Worm (Caenorhabditis elegans) whole organism, L3 larva: ENCODE data around the gene ebp-1.

Experiments
- ama-1 ChIP-seq: fragments of 150-350 bp; optimal IDR thresholded peaks from 2 replicates; lab custom pipeline; 2018
- daf-12 ChIP-seq: fragments of 150-350 bp; optimal IDR thresholded peaks from 2 replicates; lab custom pipeline; 2014; ENCODE audit warnings: missing biosample characterization, missing genetic modification reagents, missing genetic modification characterization
- elt-3 ChIP-seq, 3 experiments: fragments of 150-350 bp in 1 of 3; sonication (generic microtip) in 2 of 3; optimal IDR thresholded peaks; 2 replicates in 2 of 3; 4 replicates in 1 of 3; lab custom pipeline; 2014 to 2017; ENCODE audit warnings: missing biosample characterization in 3 of 3, missing genetic modification characterization in 3 of 3
- jun-1 ChIP-seq: fragments of 150-350 bp; optimal IDR thresholded peaks from 2 replicates; lab custom pipeline; 2014; ENCODE audit warnings: missing biosample characterization, missing genetic modification reagents, missing genetic modification characterization
- lin-15B ChIP-seq: fragments of 150-350 bp; optimal IDR thresholded peaks from 2 replicates; lab custom pipeline; 2014; ENCODE audit warnings: missing biosample characterization, missing genetic modification characterization
- lin-39 ChIP-seq: fragments of 150-350 bp; optimal IDR thresholded peaks from 2 replicates; lab custom pipeline; 2018; ENCODE audit warnings: missing biosample characterization, missing genetic modification reagents, missing genetic modification characterization
- nhr-237 ChIP-seq: fragments of 150-350 bp; optimal IDR thresholded peaks from 2 replicates; lab custom pipeline; 2014; ENCODE audit warnings: missing biosample characterization, missing genetic modification characterization
- nhr-28 ChIP-seq: fragments of 150-350 bp; optimal IDR thresholded peaks from 2 replicates; lab custom pipeline; 2014; ENCODE audit warnings: missing biosample characterization, missing genetic modification characterization
- nhr-76 ChIP-seq: fragments of 150-350 bp; sonication (generic microtip); optimal IDR thresholded peaks from 5 replicates; lab custom pipeline; 2014; ENCODE audit warnings: missing biosample characterization, missing genetic modification characterization
- skn-1 ChIP-seq: fragments of 150-350 bp; optimal IDR thresholded peaks from 2 replicates; lab custom pipeline; 2014; ENCODE audit warnings: missing biosample characterization, missing genetic modification characterization
- unc-62 ChIP-seq: fragments of 150-350 bp; sonication (generic microtip); optimal IDR thresholded peaks from 4 replicates; lab custom pipeline; 2014; ENCODE audit warnings: missing biosample characterization, missing genetic modification reagents, missing genetic modification characterization

DNA sequence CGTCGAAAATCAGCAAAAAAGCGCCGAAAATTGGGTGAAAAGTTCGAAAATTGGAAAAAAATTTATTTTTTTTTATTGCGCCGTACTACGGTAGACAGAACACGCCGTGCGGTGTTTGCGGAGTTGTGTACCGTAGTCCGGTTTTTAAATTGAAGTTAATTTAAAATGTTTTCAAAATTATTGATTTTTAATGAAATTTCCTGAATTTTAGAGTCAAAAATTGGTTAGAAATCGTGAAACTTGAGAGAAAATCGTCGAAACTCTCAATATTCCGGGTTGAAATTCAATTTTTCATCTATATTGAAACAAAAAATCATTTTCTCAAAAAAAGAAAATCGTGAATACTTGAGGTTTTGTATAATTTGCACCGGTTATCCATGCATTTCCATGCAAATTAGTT is 38.5 kb downstream of the ebp-1 start, which contains the start of gene nova-1:
- TF ChIP-seq ama-1 (no peak), nhr-76 (tag; lab: Kevin White, UChicago) (no peak), lin-15B (tag; lab: Kevin White, UChicago) (no peak), daf-12 (tag; lab: Kevin White, UChicago) (no peak), lin-39 (no peak), jun-1 (no peak), skn-1 (tag; lab: Kevin White, UChicago) (no peak), nhr-28 (no peak), unc-62 (GFP tag; lab: Kevin White, UChicago) (no peak), nhr-237 (tag; lab: Kevin White, UChicago) (no peak), elt-3 (tag; optimal IDR thresholded peaks at IDR 0.05; lab: Kevin White, UChicago) (no peak)
